Worm (Caenorhabditis elegans) whole organism, late embryonic: ENCODE results near the gene lips-2.

Experiments used
- C38D4.7 ChIP-seq: fragments of 200-800 bp; sonication (Bioruptor generic); optimal IDR thresholded peaks from 2 replicates; lab custom pipeline; 2018; ENCODE audit warnings: mild to moderate bottlenecking, missing genetic modification characterization, moderate library complexity, missing compliant biosample characterization
- F13H6.1 ChIP-seq: sonication (generic microtip); optimal IDR thresholded peaks from 2 replicates; lab custom pipeline; 2016; ENCODE audit warnings: missing genetic modification characterization, missing compliant biosample characterization
- K02D7.2 ChIP-seq: sonication (generic microtip); optimal IDR thresholded peaks from 2 replicates; lab custom pipeline; 2017; ENCODE audit warnings: mild to moderate bottlenecking, missing genetic modification characterization, missing compliant biosample characterization
- T23F11.4 ChIP-seq: fragments of 200-800 bp; sonication (Bioruptor generic); optimal IDR thresholded peaks from 2 replicates; lab custom pipeline; 2018; ENCODE audit warnings: mild to moderate bottlenecking, missing genetic modification characterization, missing compliant biosample characterization
- Y22D7AL.16 ChIP-seq: sonication (generic microtip); optimal IDR thresholded peaks from 2 replicates; lab custom pipeline; 2016; ENCODE audit warnings: missing genetic modification characterization, missing compliant biosample characterization
- ceh-14 ChIP-seq: sonication (generic microtip); optimal IDR thresholded peaks from 2 replicates; lab custom pipeline; 2016; ENCODE audit warnings: missing genotype, missing genetic modification characterization, missing compliant biosample characterization
- ceh-18 ChIP-seq: sonication (generic microtip); optimal IDR thresholded peaks from 2 replicates; lab custom pipeline; 2016; ENCODE audit warnings: missing genetic modification characterization, missing compliant biosample characterization
- ceh-19 ChIP-seq: fragments of 200-800 bp; sonication (Bioruptor generic); optimal IDR thresholded peaks from 2 replicates; lab custom pipeline; 2018; ENCODE audit warnings: mild to moderate bottlenecking, missing genetic modification characterization, missing compliant biosample characterization
- ceh-2 ChIP-seq: sonication (generic microtip); optimal IDR thresholded peaks from 2 replicates; lab custom pipeline; 2016; ENCODE audit warnings: missing genotype, missing genetic modification characterization, missing compliant biosample characterization
- ceh-30 ChIP-seq: fragments of 150-350 bp; optimal IDR thresholded peaks from 2 replicates; lab custom pipeline; 2014; ENCODE audit warnings: missing biosample characterization, missing genetic modification characterization
- ceh-34 ChIP-seq: sonication (generic microtip); optimal IDR thresholded peaks from 2 replicates; lab custom pipeline; 2016; ENCODE audit warnings: mild to moderate bottlenecking, missing genetic modification characterization, missing compliant biosample characterization
- ceh-9 ChIP-seq: sonication (generic microtip); optimal IDR thresholded peaks from 2 replicates; lab custom pipeline; 2016; ENCODE audit warnings: mild to moderate bottlenecking, missing genetic modification characterization, inconsistent platforms, missing compliant biosample characterization
- dmd-4 ChIP-seq: sonication (generic microtip); optimal IDR thresholded peaks from 2 replicates; lab custom pipeline; 2016; ENCODE audit warnings: borderline replicate concordance, missing genetic modification characterization, missing compliant biosample characterization
- dve-1 ChIP-seq: sonication (generic microtip); optimal IDR thresholded peaks from 2 replicates; lab custom pipeline; 2017; ENCODE audit warnings: antibody characterized with exemption, mild to moderate bottlenecking, missing genetic modification characterization, missing compliant biosample characterization
- ets-4 ChIP-seq: sonication (generic microtip); optimal IDR thresholded peaks from 2 replicates; lab custom pipeline; 2016; ENCODE audit warnings: missing genetic modification characterization, missing compliant biosample characterization
- hlh-13 ChIP-seq: fragments of 200-800 bp; sonication (Bioruptor generic); optimal IDR thresholded peaks from 2 replicates; lab custom pipeline; 2018; ENCODE audit warnings: mild to moderate bottlenecking, missing genetic modification characterization, missing compliant biosample characterization
- lim-6 ChIP-seq: sonication (generic microtip); optimal IDR thresholded peaks from 2 replicates; lab custom pipeline; 2016; ENCODE audit warnings: missing genetic modification characterization, missing compliant biosample characterization
- lin-11 ChIP-seq: fragments of 200-800 bp; sonication (Bioruptor generic); optimal IDR thresholded peaks from 2 replicates; lab custom pipeline; 2018; ENCODE audit warnings: mild to moderate bottlenecking, missing genetic modification characterization, missing compliant biosample characterization
- madf-2 ChIP-seq: sonication (generic microtip); optimal IDR thresholded peaks from 2 replicates; lab custom pipeline; 2017; ENCODE audit warnings: missing genetic modification characterization, missing compliant biosample characterization
- nfya-1 ChIP-seq: sonication (generic microtip); optimal IDR thresholded peaks from 2 replicates; lab custom pipeline; 2017; ENCODE audit warnings: missing genetic modification characterization, mild to moderate bottlenecking, missing compliant biosample characterization, antibody characterized with exemption, moderate library complexity
- npax-4 ChIP-seq: sonication (generic microtip); optimal IDR thresholded peaks from 2 replicates; lab custom pipeline; 2016; ENCODE audit warnings: missing genetic modification characterization, missing compliant biosample characterization
- odd-2 ChIP-seq: sonication (generic microtip); optimal IDR thresholded peaks from 2 replicates; lab custom pipeline; 2017; ENCODE audit warnings: antibody characterized with exemption, mild to moderate bottlenecking, missing genetic modification characterization, missing compliant biosample characterization
- pat-9 ChIP-seq: fragments of 200-800 bp; sonication (Bioruptor generic); optimal IDR thresholded peaks from 2 replicates; lab custom pipeline; 2018; ENCODE audit warnings: mild to moderate bottlenecking, missing genetic modification characterization, moderate library complexity, missing compliant biosample characterization
- pax-1 ChIP-seq: fragments of 150-350 bp; optimal IDR thresholded peaks from 2 replicates; lab custom pipeline; 2014; ENCODE audit warnings: missing biosample characterization, missing genetic modification characterization
- pha-2 ChIP-seq: sonication (generic microtip); optimal IDR thresholded peaks from 2 replicates; lab custom pipeline; 2017; ENCODE audit warnings: mild to moderate bottlenecking, missing genetic modification characterization, missing compliant biosample characterization
- pha-4 ChIP-seq: fragments of 150-350 bp; optimal IDR thresholded peaks from 2 replicates; lab custom pipeline; 2018; ENCODE audit warnings: missing biosample characterization, missing genetic modification reagents, missing genetic modification characterization
- ref-2 ChIP-seq: sonication (generic microtip); optimal IDR thresholded peaks from 2 replicates; lab custom pipeline; 2016; ENCODE audit warnings: missing genetic modification characterization, missing compliant biosample characterization
- sdc-2 ChIP-seq: sonication (generic microtip); optimal IDR thresholded peaks from 2 replicates; lab custom pipeline; 2016; ENCODE audit warnings: missing genotype, missing genetic modification characterization, missing compliant biosample characterization
- sox-2 ChIP-seq: fragments of 200-800 bp; sonication (Bioruptor generic); IDR thresholded peaks from 2 replicates; pipeline ENCODE4 v1.3.6; 2022; ENCODE audit warnings: missing genetic modification reagents, missing genetic modification characterization, missing compliant biosample characterization
- sox-4 ChIP-seq: sonication (generic microtip); optimal IDR thresholded peaks from 2 replicates; lab custom pipeline; 2017; ENCODE audit warnings: mild to moderate bottlenecking, missing genetic modification characterization, inconsistent platforms, missing compliant biosample characterization
- unc-55 ChIP-seq: sonication (generic microtip); optimal IDR thresholded peaks from 2 replicates; lab custom pipeline; 2017; ENCODE audit warnings: missing biosample characterization, missing genetic modification reagents, missing genetic modification characterization
- unc-86 ChIP-seq: sonication (generic microtip); optimal IDR thresholded peaks from 2 replicates; lab custom pipeline; 2016; ENCODE audit warnings: missing genetic modification characterization, missing compliant biosample characterization

The lips-2 gene

DNA sequence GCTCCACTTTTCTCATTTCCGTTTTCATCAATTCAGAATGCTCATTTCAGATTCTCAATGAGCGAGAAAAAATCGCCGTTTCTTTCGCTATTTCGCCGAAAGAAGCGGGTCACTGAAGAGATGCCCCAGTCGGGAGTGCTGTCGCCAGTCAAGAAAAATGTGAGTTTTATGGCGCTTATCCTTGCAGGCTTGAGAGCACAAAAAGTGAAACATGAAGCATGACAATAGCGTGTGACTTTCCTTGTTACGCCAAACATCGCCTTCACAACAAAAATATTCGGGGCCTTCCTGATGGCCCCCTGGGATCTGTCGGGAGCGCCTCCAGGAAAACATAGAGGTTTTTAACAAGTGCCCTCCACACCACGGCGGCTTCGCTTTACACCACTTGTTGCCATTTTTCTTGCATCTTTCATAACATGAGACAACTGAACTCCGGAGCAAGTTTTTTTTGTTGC lies 29.0 kb upstream of the lips-2 start, which contains the start of gene E01G6.2:
TSS of gene E01G6.2 (plus strand) at position 51 of the 455 bp plus-strand sequence.
- TF ChIP-seq pha-2 (no peak), lim-6 (no peak), sox-2 (GFP tag; lab: Robert Waterston, UW) (no peak), odd-2 (tag; lab: Kevin White, UChicago) (no peak), ceh-14 (tag; lab: Kevin White, UChicago) (no peak)

DNA sequence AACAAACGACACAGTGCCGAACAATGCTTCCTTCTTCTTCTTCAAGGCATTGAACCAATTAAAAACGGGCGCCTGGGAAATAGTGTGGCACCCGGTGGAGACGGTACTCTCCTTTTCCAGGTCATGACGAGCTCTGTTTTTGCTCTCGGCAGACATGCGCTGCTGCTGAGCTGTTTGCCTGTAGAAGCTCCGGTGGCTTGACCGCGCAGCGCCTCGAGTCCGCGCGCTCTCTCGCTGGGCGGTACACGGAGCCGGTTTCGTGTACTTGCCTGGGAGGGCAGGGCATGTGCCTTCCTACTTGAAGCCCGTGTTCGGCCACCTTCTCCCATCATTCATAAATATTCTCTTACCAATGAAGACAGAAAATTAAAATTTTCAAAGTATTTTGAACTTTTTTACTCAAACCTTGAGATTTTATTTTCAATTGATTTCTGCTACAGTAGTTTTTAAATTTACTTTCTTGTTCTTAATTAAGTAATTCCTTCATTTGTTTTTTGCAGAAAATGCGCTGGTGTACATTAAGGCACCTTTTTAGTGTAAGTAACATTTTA lies 25.1 kb upstream of the lips-2 start, which contains the start of gene E01G6.1:
TSS of gene E01G6.1 (plus strand) at position 501 of the 551 bp plus-strand sequence.
- TF ChIP-seq C38D4.7 (GFP tag; lab: Kevin White, UChicago) (no peak), dmd-4 (tag; lab: Kevin White, UChicago) (no peak)

DNA sequence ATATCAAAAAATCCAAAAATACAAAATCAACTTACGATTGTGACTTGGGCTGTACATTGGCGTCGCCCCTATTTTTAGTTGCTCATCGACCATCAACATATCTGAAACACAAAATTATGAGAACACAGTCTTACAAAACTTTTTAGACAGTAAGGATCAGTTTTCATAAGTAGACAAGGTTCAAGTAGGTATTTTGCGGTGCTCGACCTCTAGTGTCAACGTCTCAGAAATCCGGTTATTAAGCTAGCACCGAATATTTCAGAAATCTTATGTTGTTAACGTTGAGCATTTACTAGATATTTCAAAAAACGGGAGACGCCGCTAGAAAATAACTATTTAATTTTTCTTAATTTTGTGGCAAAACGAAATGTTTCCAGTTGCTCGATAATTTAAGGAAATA lies 14.8 kb upstream of the lips-2 start, which contains the start of gene otpl-8:
TSS of gene otpl-8 (minus strand) at position 101 of the 400 bp plus-strand sequence.
- no peak for TF ChIP-seq ceh-18 (tag; lab: Kevin White, UChicago)
- no peak for TF ChIP-seq ceh-30 (tag; lab: Kevin White, UChicago)
- TF ChIP-seq F13H6.1 (tag; lab: Kevin White, UChicago): no peak
- TF ChIP-seq sdc-2 (tag; lab: Kevin White, UChicago): no peak
- no peak for TF ChIP-seq unc-86
- TF ChIP-seq madf-2 (tag; lab: Kevin White, UChicago): no peak
- no peak for TF ChIP-seq pha-4 (tag; lab: Kevin White, UChicago)
- no peak for TF ChIP-seq K02D7.2 (tag; lab: Kevin White, UChicago)

DNA sequence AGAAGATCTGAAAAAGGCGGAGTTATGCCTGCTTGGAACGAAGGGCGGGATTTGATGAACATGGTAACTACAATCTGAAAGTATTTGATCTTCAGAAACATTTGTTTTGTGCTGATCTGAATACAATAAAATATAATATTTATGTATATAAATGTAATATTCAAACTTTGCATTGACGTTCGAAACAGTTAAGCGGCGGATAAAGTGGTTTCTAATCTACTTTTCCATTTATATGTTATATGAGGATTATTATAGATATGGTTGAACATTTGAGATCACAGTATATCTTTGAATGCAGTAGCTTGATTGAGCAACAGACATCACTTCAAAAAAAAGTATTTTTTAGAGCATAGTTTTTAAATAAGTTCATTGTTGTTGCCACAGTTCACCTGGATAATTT lies 11.7 kb upstream of the lips-2 start, which contains the start of gene H19J13.2:
TSS of gene H19J13.2 (minus strand) at position 101 of the 400 bp plus-strand sequence.
- no peak for TF ChIP-seq odd-2 (tag; lab: Kevin White, UChicago)
- TF ChIP-seq Y22D7AL.16 (tag; lab: Kevin White, UChicago): no peak
- no peak for TF ChIP-seq ets-4 (tag; lab: Kevin White, UChicago)
- TF ChIP-seq unc-55: no peak
- no peak for TF ChIP-seq dmd-4 (tag; lab: Kevin White, UChicago)
- TF ChIP-seq ceh-18 (tag; lab: Kevin White, UChicago): no peak
- no peak for TF ChIP-seq hlh-13
- no peak for TF ChIP-seq nfya-1 (tag; lab: Kevin White, UChicago)
- no peak for TF ChIP-seq pha-4 (tag; lab: Kevin White, UChicago)
- TF ChIP-seq pax-1 (tag; lab: Kevin White, UChicago): no peak
- TF ChIP-seq ceh-34 (tag; lab: Kevin White, UChicago): no peak
- no peak for TF ChIP-seq sox-2 (GFP tag; lab: Robert Waterston, UW)
- no peak for TF ChIP-seq ceh-14 (tag; lab: Kevin White, UChicago)
- no peak for TF ChIP-seq madf-2 (tag; lab: Kevin White, UChicago)
- no peak for TF ChIP-seq T23F11.4 (GFP tag; lab: Kevin White, UChicago)
- no peak for TF ChIP-seq sox-4 (tag; lab: Kevin White, UChicago)
- TF ChIP-seq lin-11 (tag; lab: Kevin White, UChicago): no peak

DNA sequence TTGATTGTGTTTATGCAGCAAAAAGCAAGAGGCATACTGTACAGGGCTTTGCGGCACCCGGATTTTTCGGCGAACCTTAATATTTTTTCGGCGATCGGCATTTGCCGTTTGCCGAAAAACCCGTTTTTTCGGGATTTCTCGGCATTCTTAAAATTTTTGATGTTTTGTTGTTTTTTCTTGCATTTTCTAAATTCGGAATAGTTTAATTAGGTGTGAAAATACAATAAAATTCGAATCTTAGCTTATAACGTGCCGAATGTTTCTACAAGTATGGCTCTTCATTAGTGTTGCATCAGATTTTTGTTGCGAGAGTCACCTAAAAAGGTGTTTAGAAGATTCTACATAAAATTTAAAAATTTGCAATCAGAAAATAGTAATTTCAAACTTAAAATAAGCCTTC lies 10.0 kb upstream of the lips-2 start, which contains the start of gene C04B4.6:
TSS of gene C04B4.6 (minus strand) at position 101 of the 400 bp plus-strand sequence.
- no peak for TF ChIP-seq ceh-2 (tag; lab: Kevin White, UChicago)
- no peak for TF ChIP-seq ceh-9 (tag; lab: Kevin White, UChicago)
- no peak for TF ChIP-seq ref-2 (tag; lab: Kevin White, UChicago)
- TF ChIP-seq, all 69 proteins: peak for 0

DNA sequence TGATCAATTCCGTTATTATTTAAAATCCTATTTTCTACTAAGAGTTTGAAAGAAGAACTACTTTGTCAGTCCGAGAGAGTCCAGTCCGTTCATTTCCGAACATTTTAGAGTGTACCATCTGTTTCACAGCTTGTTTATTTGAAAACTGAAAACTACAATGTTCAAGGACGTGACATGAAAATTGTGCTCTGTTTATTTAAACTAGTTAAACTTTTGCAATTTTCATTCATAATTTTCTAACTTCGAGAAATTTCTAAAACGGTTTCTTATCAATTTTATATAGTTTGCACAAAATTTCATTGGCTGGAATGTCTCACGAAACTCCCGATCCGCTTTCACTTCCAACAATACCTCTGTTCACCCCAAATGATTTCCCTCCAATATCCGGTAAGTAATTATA lies 5.1 kb upstream of the lips-2 start, which contains the start of gene C04B4.1:
TSS of gene C04B4.1 (plus strand) at position 301 of the 400 bp plus-strand sequence.
- no peak for TF ChIP-seq npax-4
- no peak for TF ChIP-seq pat-9 (tag; lab: Kevin White, UChicago)
- no peak for TF ChIP-seq odd-2 (tag; lab: Kevin White, UChicago)
- no peak for TF ChIP-seq dve-1 (tag; lab: Kevin White, UChicago)
- no peak for TF ChIP-seq ceh-19 (GFP tag; lab: Kevin White, UChicago)
- TF ChIP-seq, all 69 proteins: peak for 0
